Fruit fly (Drosophila melanogaster) whole organism, wandering third instar larva: ENCODE data around the gene CG4553.

Source experiments
- Abd-B ChIP-seq: fragments of >200 bp; optimal IDR thresholded peaks from 2 replicates; lab custom pipeline; 2017; ENCODE audit warnings: missing biosample characterization, missing genetic modification characterization
- CG9705 ChIP-seq: fragments of 200-800 bp; sonication (Bioruptor generic); optimal IDR thresholded peaks from 2 replicates; lab custom pipeline; 2018; ENCODE audit warnings: missing biosample characterization, mild to moderate bottlenecking, missing genetic modification characterization
- CrebA ChIP-seq: fragments of 200-800 bp; sonication (Bioruptor generic); optimal IDR thresholded peaks from 2 replicates; lab custom pipeline; 2016; ENCODE audit warnings: missing biosample characterization, mild to moderate bottlenecking, missing genetic modification characterization, borderline replicate concordance
- Dfd ChIP-seq: fragments of >200 bp; optimal IDR thresholded peaks from 2 replicates; lab custom pipeline; 2017; ENCODE audit warnings: missing biosample characterization, missing genetic modification characterization
- Dif ChIP-seq: fragments of 200-275, 200-300 bp; sonication (Bioruptor generic); optimal IDR thresholded peaks from 2 replicates; lab custom pipeline; 2018; ENCODE audit warnings: missing biosample characterization, missing genetic modification characterization; ENCODE audit not compliant: partially characterized antibody
- HLH106 ChIP-seq: fragments of 200-800 bp; optimal IDR thresholded peaks from 3 replicates; lab custom pipeline; 2019; ENCODE audit warnings: missing biosample characterization, mild to moderate bottlenecking, missing genetic modification characterization, moderate library complexity
- Hr83 ChIP-seq: fragments of 200-300 bp; sonication (Bioruptor generic); optimal IDR thresholded peaks from 2 replicates; lab custom pipeline; 2016; ENCODE audit warnings: missing biosample characterization, mild to moderate bottlenecking, missing genetic modification characterization, moderate library complexity; ENCODE audit not compliant: poor library complexity, severe bottlenecking
- Jra ChIP-seq: sonication (Bioruptor generic); optimal IDR thresholded peaks from 2 replicates; lab custom pipeline; 2016; ENCODE audit warnings: missing biosample characterization, missing genetic modification characterization
- Mio ChIP-seq: sonication (Bioruptor generic); optimal IDR thresholded peaks from 2 replicates; lab custom pipeline; 2016; ENCODE audit warnings: missing biosample characterization, missing genetic modification characterization
- N ChIP-seq: fragments of >200 bp; optimal IDR thresholded peaks from 2 replicates; lab custom pipeline; 2018; ENCODE audit warnings: missing biosample characterization, missing external identifiers, missing genetic modification characterization
- OdsH ChIP-seq: fragments of 200-800 bp; sonication (Bioruptor generic); optimal IDR thresholded peaks from 2 replicates; lab custom pipeline; 2016; ENCODE audit warnings: missing biosample characterization, mild to moderate bottlenecking, missing genetic modification characterization
- Rel ChIP-seq, 2 experiments: fragments of 200-800 bp; sonication (Bioruptor generic) in 1 of 2; optimal IDR thresholded peaks; 2 replicates in 1 of 2; 3 replicates in 1 of 2; lab custom pipeline; 2016 to 2019; ENCODE audit warnings: mild to moderate bottlenecking in 2 of 2, missing biosample characterization in 2 of 2, missing genetic modification characterization in 2 of 2, moderate library complexity in 1 of 2
- Sp1 ChIP-seq: fragments of 200-800 bp; sonication (Bioruptor generic); optimal IDR thresholded peaks from 3 replicates; lab custom pipeline; 2019; ENCODE audit warnings: missing biosample characterization, mild to moderate bottlenecking, missing genetic modification characterization, moderate library complexity
- br ChIP-seq: fragments of 200-800 bp; sonication (Bioruptor generic); optimal IDR thresholded peaks from 2 replicates; lab custom pipeline; 2016; ENCODE audit warnings: missing biosample characterization, missing genetic modification characterization
- brk ChIP-seq: fragments of 200-800 bp; sonication (Bioruptor generic); optimal IDR thresholded peaks from 2 replicates; lab custom pipeline; 2016; ENCODE audit warnings: missing biosample characterization, mild to moderate bottlenecking, missing genetic modification characterization
- dmrt93B ChIP-seq: fragments of 200-800 bp; sonication (Bioruptor generic); optimal IDR thresholded peaks from 2 replicates; lab custom pipeline; 2018; ENCODE audit warnings: missing biosample characterization, mild to moderate bottlenecking, missing genetic modification characterization
- dsf ChIP-seq: sonication (Bioruptor generic); optimal IDR thresholded peaks from 2 replicates; lab custom pipeline; 2016; ENCODE audit warnings: missing biosample characterization, missing genetic modification characterization, borderline replicate concordance
- ey ChIP-seq: fragments of 200-800 bp; sonication (Bioruptor generic); optimal IDR thresholded peaks from 2 replicates; lab custom pipeline; 2016; ENCODE audit warnings: missing biosample characterization, missing genetic modification characterization
- fru ChIP-seq: fragments of 200-800 bp; sonication (Bioruptor generic); optimal IDR thresholded peaks from 3 replicates; lab custom pipeline; 2016; ENCODE audit warnings: missing biosample characterization, mild to moderate bottlenecking, missing genetic modification characterization
- h ChIP-seq: fragments of 200-800 bp; sonication (Bioruptor generic); optimal IDR thresholded peaks from 3 replicates; lab custom pipeline; 2016; ENCODE audit warnings: missing biosample characterization, mild to moderate bottlenecking, missing genetic modification characterization
- lola ChIP-seq: fragments of >200 bp; optimal IDR thresholded peaks from 2 replicates; lab custom pipeline; 2017; ENCODE audit warnings: missing biosample characterization, missing genetic modification characterization
- psq ChIP-seq: fragments of 200-800 bp; sonication (Bioruptor generic); optimal IDR thresholded peaks from 3 replicates; lab custom pipeline; 2017; ENCODE audit warnings: missing biosample characterization, mild to moderate bottlenecking, missing genetic modification characterization, moderate library complexity
- rgr ChIP-seq: fragments of 200-800 bp; sonication (Bioruptor generic); optimal IDR thresholded peaks from 3 replicates; lab custom pipeline; 2016; ENCODE audit warnings: missing biosample characterization, mild to moderate bottlenecking, missing genetic modification characterization
- sage ChIP-seq: fragments of 200-800 bp; sonication (Bioruptor generic); optimal IDR thresholded peaks from 2 replicates; lab custom pipeline; 2016; ENCODE audit warnings: missing biosample characterization, mild to moderate bottlenecking, missing genetic modification characterization
- sv ChIP-seq: fragments of 200-800 bp; sonication (Bioruptor generic); optimal IDR thresholded peaks from 3 replicates; lab custom pipeline; 2016; ENCODE audit warnings: missing biosample characterization, missing genetic modification characterization
- tai ChIP-seq: sonication (Bioruptor generic); optimal IDR thresholded peaks from 2 replicates; lab custom pipeline; 2016; ENCODE audit warnings: missing biosample characterization, missing genetic modification characterization
- usp ChIP-seq: fragments of >200 bp; optimal IDR thresholded peaks from 2 replicates; lab custom pipeline; 2017; ENCODE audit warnings: missing biosample characterization, missing genetic modification characterization
- woc ChIP-seq: sonication (Bioruptor generic); optimal IDR thresholded peaks from 2 replicates; lab custom pipeline; 2016; ENCODE audit warnings: missing biosample characterization, mild to moderate bottlenecking, missing genetic modification characterization

CG4553 gene

DNA sequence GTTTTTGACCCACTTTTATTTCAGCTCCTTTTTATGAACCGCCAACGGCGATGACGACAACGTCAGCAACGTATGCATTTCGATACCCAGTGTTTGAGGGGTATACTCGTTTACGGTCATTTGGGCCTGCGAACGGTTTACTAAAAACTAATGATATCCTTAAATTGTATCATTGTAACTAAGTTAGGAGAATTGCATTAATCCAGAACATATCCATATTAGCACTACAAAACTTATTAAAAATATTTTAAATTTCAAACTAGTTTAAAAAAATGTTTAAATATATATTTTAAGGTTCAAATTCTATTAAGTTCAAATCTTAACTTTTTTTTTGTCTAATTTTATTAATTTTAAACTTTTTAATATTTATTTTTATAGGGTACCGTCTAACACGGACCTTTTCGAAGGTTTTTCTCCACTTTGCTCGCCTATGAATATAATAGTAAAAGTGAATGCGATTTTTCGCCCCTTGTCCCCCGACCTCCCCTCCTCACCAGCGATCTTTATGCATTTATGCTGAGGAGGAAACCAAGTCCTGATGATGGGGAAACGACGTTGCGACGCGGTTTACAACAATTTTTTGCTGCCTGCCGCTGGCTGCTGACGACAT is 17.4 kb downstream of the CG4553 start:
- no peak for TF ChIP-seq fru (GFP tag; lab: Kevin White, UChicago)
- peak; percentile 14 for TF ChIP-seq rgr (GFP tag; lab: Kevin White, UChicago)
- peak; percentile 15 for TF ChIP-seq OdsH (GFP tag; lab: Kevin White, UChicago)
- peak; percentile 25 for TF ChIP-seq h

DNA sequence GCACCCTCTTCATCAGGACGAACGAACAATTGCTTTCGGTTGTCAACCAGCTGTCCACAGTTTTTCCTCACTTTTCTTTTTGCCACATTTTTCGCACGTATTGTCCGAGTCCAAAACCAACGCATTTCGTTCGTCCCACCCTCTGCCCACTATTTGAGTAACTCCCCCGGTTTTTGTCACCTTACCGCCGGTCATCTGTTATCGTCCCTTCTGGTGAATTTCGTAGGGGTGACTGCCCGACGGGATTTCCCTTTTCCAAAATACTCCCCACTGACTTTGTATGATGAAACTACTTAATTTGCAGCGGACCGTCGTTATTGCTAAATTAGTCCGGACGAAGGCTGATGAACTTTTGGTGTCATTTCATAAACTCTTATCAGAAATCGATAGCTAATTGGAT is 19.6 kb downstream of the CG4553 start:
- no peak for TF ChIP-seq brk (GFP tag; lab: Kevin White, UChicago)
- TF ChIP-seq OdsH (GFP tag; lab: Kevin White, UChicago): no peak
- TF ChIP-seq Rel (GFP tag; optimal IDR thresholded peaks at IDR 0.05; lab: Kevin White, UChicago): no peak
- TF ChIP-seq Rel (tag; optimal IDR thresholded peaks at IDR 0.05; lab: Kevin White, UChicago): peak; percentile 2
- TF ChIP-seq rgr (GFP tag; lab: Kevin White, UChicago): no peak
- TF ChIP-seq, all 38 proteins: peak for 1

DNA sequence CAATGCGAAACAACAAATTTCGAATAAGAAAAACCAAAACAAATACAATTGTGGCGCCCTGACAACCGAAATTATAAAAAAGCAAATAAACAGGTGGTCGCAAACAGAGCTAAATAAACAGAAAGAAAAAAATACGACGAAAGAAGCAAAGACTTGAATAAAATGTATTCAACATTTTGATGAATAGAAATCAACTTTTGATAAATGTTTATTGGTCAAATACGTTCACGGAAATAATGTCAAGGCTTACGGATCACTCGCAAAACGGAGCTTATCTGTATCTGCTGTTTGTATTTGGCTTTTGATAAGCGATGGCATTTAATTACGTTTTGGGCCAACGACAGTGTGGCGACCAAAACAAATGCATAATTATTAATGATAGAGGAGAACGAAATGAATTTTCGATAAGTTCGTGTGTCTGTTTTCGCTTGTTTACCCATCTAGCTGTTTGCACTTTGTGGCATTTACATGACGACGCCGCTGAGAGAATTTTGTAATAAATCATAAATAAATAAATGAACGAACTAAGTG is 23.5 kb downstream of the CG4553 start:
- TF ChIP-seq Sp1 (GFP tag; lab: Kevin White, UChicago) (peak; percentile 26), Rel (GFP tag; optimal IDR thresholded peaks at IDR 0.05; lab: Kevin White, UChicago) (no peak), Rel (tag; optimal IDR thresholded peaks at IDR 0.05; lab: Kevin White, UChicago) (peak; percentile 41), CG9705 (GFP tag; lab: Kevin White, UChicago) (peak; percentile 8), OdsH (GFP tag; lab: Kevin White, UChicago) (peak; percentile 30), h (peak; percentile 12), tai (peak; percentile 47), rgr (GFP tag; lab: Kevin White, UChicago) (peak; percentile 4), usp (no peak), psq (GFP tag; lab: Kevin White, UChicago) (peak; percentile 23), br (GFP tag; lab: Kevin White, UChicago) (peak; percentile 23), woc (GFP tag; lab: Kevin White, UChicago) (no peak), lola (GFP tag; lab: Kevin White, UChicago) (no peak), dmrt93B (no peak)

DNA sequence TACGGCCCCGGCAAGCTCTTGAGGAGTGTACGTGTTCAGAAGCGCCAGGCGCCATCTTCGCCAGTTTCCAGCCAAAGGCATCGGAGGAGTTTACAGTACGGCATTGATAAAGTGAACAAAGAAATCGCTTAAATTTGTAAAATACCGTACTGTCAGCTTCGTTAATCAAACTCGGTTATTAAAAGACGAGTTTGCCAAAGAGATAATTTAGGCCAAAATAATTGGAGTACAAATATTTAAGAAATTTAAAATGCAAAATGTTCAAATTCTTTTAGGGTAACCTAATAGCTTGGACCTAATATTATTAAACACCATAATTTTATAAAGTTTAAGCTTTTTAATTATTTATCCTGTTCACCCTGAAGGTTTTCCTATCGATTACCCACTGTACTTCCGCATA is 24.9 kb downstream of the CG4553 start:
- no peak for TF ChIP-seq Dfd (GFP tag; lab: Kevin White, UChicago)
- no peak for TF ChIP-seq Sp1 (GFP tag; lab: Kevin White, UChicago)
- TF ChIP-seq OdsH (GFP tag; lab: Kevin White, UChicago): no peak
- TF ChIP-seq Jra (GFP tag; lab: Kevin White, UChicago): no peak
- no peak for TF ChIP-seq h

DNA sequence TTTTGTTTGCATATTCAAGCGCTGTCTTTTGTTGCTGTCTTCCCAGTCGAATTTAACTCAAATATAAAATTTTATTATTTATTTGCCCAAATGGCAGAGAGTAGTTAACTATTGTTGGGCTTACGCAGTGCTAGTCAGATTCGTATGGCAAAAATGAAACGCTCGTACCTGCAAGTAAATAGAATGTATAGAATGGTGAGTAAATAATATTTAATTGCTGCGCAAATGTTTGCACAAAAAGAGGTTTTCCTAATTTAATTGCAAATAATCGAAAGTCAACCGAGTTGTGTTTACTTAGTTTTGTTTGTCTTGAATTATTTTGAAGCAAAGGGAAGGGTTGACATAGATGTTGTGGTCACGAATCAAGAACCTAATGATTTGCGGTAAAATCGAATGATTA is 28.0 kb downstream of the CG4553 start:
- TF ChIP-seq dmrt93B: no peak
- TF ChIP-seq Hr83 (GFP tag; lab: Kevin White, UChicago): no peak
- TF ChIP-seq usp: no peak
- TF ChIP-seq CG9705 (GFP tag; lab: Kevin White, UChicago): no peak
- TF ChIP-seq Abd-B (GFP tag; lab: Kevin White, UChicago): no peak
- no peak for TF ChIP-seq HLH106
- TF ChIP-seq Dfd (GFP tag; lab: Kevin White, UChicago): no peak
- TF ChIP-seq sv: no peak
- TF ChIP-seq dsf (GFP tag; lab: Kevin White, UChicago): no peak
- no peak for TF ChIP-seq Jra (GFP tag; lab: Kevin White, UChicago)
- TF ChIP-seq rgr (GFP tag; lab: Kevin White, UChicago): no peak
- no peak for TF ChIP-seq OdsH (GFP tag; lab: Kevin White, UChicago)
- TF ChIP-seq Dif: no peak
- no peak for TF ChIP-seq ey (GFP tag; lab: Kevin White, UChicago)
- TF ChIP-seq tai: no peak
- no peak for TF ChIP-seq woc (GFP tag; lab: Kevin White, UChicago)
- TF ChIP-seq psq (GFP tag; lab: Kevin White, UChicago): no peak
- TF ChIP-seq, all 38 proteins: peak for 0

DNA sequence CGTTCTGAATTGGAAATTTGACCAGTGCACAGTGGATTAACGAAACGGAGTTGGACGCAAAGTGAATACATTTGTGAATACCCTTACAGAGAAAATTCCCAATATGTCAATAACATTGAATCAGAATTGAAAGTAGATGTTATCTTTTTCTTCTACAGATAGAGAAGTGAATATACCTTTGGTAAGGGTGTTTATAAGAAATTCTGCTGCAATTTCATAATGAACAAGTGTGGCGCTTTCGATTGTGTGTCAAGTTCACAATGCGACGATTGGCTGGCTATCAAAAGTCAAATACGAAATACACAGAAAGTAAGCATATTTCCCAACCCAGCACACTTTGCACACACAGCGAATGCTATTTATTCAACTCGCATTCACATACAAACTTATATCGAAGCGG is 28.4 kb downstream of the CG4553 start:
- TF ChIP-seq HLH106 (no peak), dsf (GFP tag; lab: Kevin White, UChicago) (no peak), sage (GFP tag; lab: Kevin White, UChicago) (no peak), CG9705 (GFP tag; lab: Kevin White, UChicago) (no peak), N (GFP tag; lab: Kevin White, UChicago) (no peak), CrebA (GFP tag; lab: Kevin White, UChicago) (no peak), psq (GFP tag; lab: Kevin White, UChicago) (peak; percentile 13), brk (GFP tag; lab: Kevin White, UChicago) (no peak), Dif (no peak), Mio (GFP tag; lab: Kevin White, UChicago) (no peak), Jra (GFP tag; lab: Kevin White, UChicago) (no peak), h (peak; percentile 13)
